Fruit fly (Drosophila melanogaster): ENCODE results near the gene CG15385.
A peak's percentile ranks its signal among the peaks of the same experiment; 100 is the strongest.

CG15385 gene

DNA sequence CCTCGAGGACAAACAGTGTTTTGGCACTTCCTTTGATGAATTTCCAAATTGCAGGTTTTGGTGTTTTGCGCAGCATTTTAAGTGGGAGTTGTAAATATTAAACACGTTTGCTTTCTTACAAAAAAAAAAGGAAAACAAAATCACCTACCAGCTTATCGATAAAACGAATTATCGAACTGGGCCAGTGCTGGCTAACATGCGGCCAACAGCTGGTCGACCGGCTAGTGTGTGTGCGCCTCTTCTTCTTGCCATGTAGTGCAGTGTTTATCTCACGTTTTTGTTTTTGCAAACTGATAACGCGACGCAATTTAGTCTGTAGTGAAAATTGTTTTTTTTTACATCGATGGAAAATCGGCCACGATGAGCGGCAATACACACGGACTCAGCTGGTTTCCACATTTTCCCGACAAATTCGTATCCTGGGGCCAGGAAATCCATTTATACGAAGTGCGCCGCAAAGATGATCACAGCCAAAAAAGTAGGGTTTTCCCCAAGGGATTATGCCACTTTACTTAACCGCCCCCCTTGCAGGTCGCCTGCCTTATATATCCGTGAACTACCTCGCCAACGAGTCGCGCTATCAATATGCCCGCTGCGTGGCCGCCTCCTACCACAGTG is 4.8 kb upstream of the CG15385 start, which contains the start of the genes CG15386, CG42371 and mio (continued):
- no peak for TF ChIP-seq CG12236 (GFP tag; optimal IDR thresholded peaks at IDR 0.05)
- TF ChIP-seq GATAe (GFP tag; conservative IDR thresholded peaks at IDR 0.05) = peak; percentile 46; the same call in 1 of the 2 replicates
- TF ChIP-seq CG12659 (GFP tag; optimal IDR thresholded peaks at IDR 0.05) = peak; percentile 52
- no peak for TF ChIP-seq nerfin-1 (tag; optimal IDR thresholded peaks at IDR 0.05)
- TF ChIP-seq CG6654 (GFP tag; optimal IDR thresholded peaks at IDR 0.05) = no peak
- no peak for TF ChIP-seq BtbVII (GFP tag; optimal IDR thresholded peaks at IDR 0.05)
- no peak for TF ChIP-seq fd3F (GFP tag; optimal IDR thresholded peaks at IDR 0.05)
- no peak for TF ChIP-seq CG11696 (GFP tag; IDR thresholded peaks at IDR 0.05)
- TF ChIP-seq CG10274 (GFP tag; optimal IDR thresholded peaks at IDR 0.05) = no peak
- no peak for TF ChIP-seq jing (GFP tag; optimal IDR thresholded peaks at IDR 0.05)
- TF ChIP-seq CG6765 (GFP tag; optimal IDR thresholded peaks at IDR 0.05) = no peak
- no peak for TF ChIP-seq CG14441 (GFP tag; IDR thresholded peaks at IDR 0.05)
- TF ChIP-seq pfk (GFP tag; optimal IDR thresholded peaks at IDR 0.05) = no peak
- peak; percentile 51 for TF ChIP-seq HmgZ (tag; optimal IDR thresholded peaks at IDR 0.05)
- no peak for TF ChIP-seq CG30431 (GFP tag; optimal IDR thresholded peaks at IDR 0.05)
- TF ChIP-seq Blimp-1 (GFP tag; optimal IDR thresholded peaks at IDR 0.05) = no peak
- no peak for TF ChIP-seq CG10654 (GFP tag; optimal IDR thresholded peaks at IDR 0.05)
- TF ChIP-seq CG43689 (GFP tag; IDR thresholded peaks at IDR 0.05) = no peak
- no peak for TF ChIP-seq seq (GFP tag; IDR thresholded peaks at IDR 0.05)
- TF ChIP-seq HmgD (GFP tag; optimal IDR thresholded peaks at IDR 0.05) = peak; percentile 16
- peak; percentile 20 for TF ChIP-seq CG15479 (GFP tag; optimal IDR thresholded peaks at IDR 0.05)
- peak; percentile 19; the same call in 1 of the 2 replicates for TF ChIP-seq slbo (GFP tag; IDR thresholded peaks at IDR 0.05)
- no peak for TF ChIP-seq CG8089 (GFP tag; optimal IDR thresholded peaks at IDR 0.05)
- no peak for TF ChIP-seq Taf1 (GFP tag; IDR thresholded peaks at IDR 0.05)
- TF ChIP-seq CG4424 (GFP tag; optimal IDR thresholded peaks at IDR 0.05) = no peak
- TF ChIP-seq Meics (GFP tag; optimal IDR thresholded peaks at IDR 0.05) = no peak
- TF ChIP-seq TFAM (GFP tag; optimal IDR thresholded peaks at IDR 0.05) = no peak
- TF ChIP-seq CG4730 (GFP tag; IDR thresholded peaks at IDR 0.05) = no peak
- TF ChIP-seq lov (optimal IDR thresholded peaks at IDR 0.05) = no peak
- no peak for TF ChIP-seq lov (GFP tag; IDR thresholded peaks at IDR 0.05)
- TF ChIP-seq CG8281 (tag; optimal IDR thresholded peaks at IDR 0.05) = no peak
- no peak for TF ChIP-seq CG11085 (GFP tag; IDR thresholded peaks at IDR 0.05)
- no peak for TF ChIP-seq Dfd (GFP tag; optimal IDR thresholded peaks at IDR 0.05)
- 0 out of 2 replicates have a peak, but pooled peaks have one; percentile 40 for TF ChIP-seq CG42726 (GFP tag; IDR thresholded peaks at IDR 0.05; ENCODE audit: partially characterized antibody)
- no peak for TF ChIP-seq az2 (GFP tag; optimal IDR thresholded peaks at IDR 0.05)
- TF ChIP-seq CG16815 (GFP tag; optimal IDR thresholded peaks at IDR 0.05) = no peak
- TF ChIP-seq CG12942 (GFP tag; optimal IDR thresholded peaks at IDR 0.05) = no peak
- no peak for TF ChIP-seq lola (GFP tag; optimal IDR thresholded peaks at IDR 0.05)
- no peak for TF ChIP-seq klu (GFP tag; IDR thresholded peaks at IDR 0.05)
- TF ChIP-seq Myb (GFP tag; optimal IDR thresholded peaks at IDR 0.05) = peak; percentile 45
- no peak for TF ChIP-seq gt (GFP tag; IDR thresholded peaks at IDR 0.05)
- TF ChIP-seq pita (GFP tag; optimal IDR thresholded peaks at IDR 0.05) = no peak
- TF ChIP-seq tx (GFP tag; optimal IDR thresholded peaks at IDR 0.05) = no peak
- no peak for TF ChIP-seq stc (GFP tag; IDR thresholded peaks at IDR 0.05)
- TF ChIP-seq chn (GFP tag; optimal IDR thresholded peaks at IDR 0.05) = no peak
- TF ChIP-seq Oaz (GFP tag; IDR thresholded peaks at IDR 0.05) = no peak
- peak; percentile 50 for TF ChIP-seq B-H2 (GFP tag; optimal IDR thresholded peaks at IDR 0.05)
- TF ChIP-seq CG18476 (GFP tag; optimal IDR thresholded peaks at IDR 0.05) = no peak
- no peak for TF ChIP-seq CG14965 (GFP tag; optimal IDR thresholded peaks at IDR 0.05; ENCODE audit: borderline replicate concordance)
- TF ChIP-seq sr (GFP tag; IDR thresholded peaks at IDR 0.05) = no peak
- TF ChIP-seq CG5245 (GFP tag; optimal IDR thresholded peaks at IDR 0.05) = no peak
